Fruit fly (Drosophila melanogaster) whole organism, embryonic: ENCODE measurements around the gene aru.
A peak's percentile ranks its signal among the peaks of the same experiment; 100 is the strongest.

Source experiments
- CG11085 ChIP-seq: fragments of 200-800 bp; sonication (Bioruptor generic); IDR thresholded peaks from 2 replicates; pipeline ENCODE4 v1.3.6; 2022; ENCODE audit warnings: missing biosample characterization, missing genetic modification characterization
- dmrt99B ChIP-seq: fragments of 200-800 bp; sonication (Bioruptor generic); optimal IDR thresholded peaks from 2 replicates; lab custom pipeline; 2018; ENCODE audit warnings: missing biosample characterization, mild to moderate bottlenecking, missing genetic modification characterization, moderate library complexity
- ham ChIP-seq: fragments of 200-800 bp; sonication (Bioruptor generic); IDR thresholded peaks from 2 replicates; pipeline ENCODE4 v1.3.6; 2022; ENCODE audit warnings: missing biosample characterization, missing genetic modification characterization
- slp2 ChIP-seq: fragments of 200-800 bp; sonication (Bioruptor generic); optimal IDR thresholded peaks from 2 replicates; lab custom pipeline; 2016; ENCODE audit warnings: missing biosample characterization, missing genetic modification characterization
- vvl ChIP-seq: fragments of 200-800 bp; sonication (Bioruptor generic); IDR thresholded peaks from 2 replicates; pipeline ENCODE4 v1.3.6; 2022; ENCODE audit warnings: missing biosample characterization, missing genetic modification characterization
- wek ChIP-seq: fragments of 200-800 bp; sonication (Bioruptor generic); optimal IDR thresholded peaks from 3 replicates; lab custom pipeline; 2018; ENCODE audit warnings: missing biosample characterization, mild to moderate bottlenecking, missing genetic modification characterization, moderate library complexity

- TF ChIP-seq slp2 (GFP tag; lab: Kevin White, UChicago) (no peak), dmrt99B (tag; lab: Kevin White, UChicago) (no peak), ham (GFP tag; lab: Robert Waterston, UW) (no peak), wek (GFP tag; lab: Kevin White, UChicago) (no peak), CG11085 (GFP tag; lab: Robert Waterston, UW) (peak; percentile 75), vvl (GFP tag; lab: Robert Waterston, UW) (peak; percentile 79)
These were observed 48.7 kb downstream of the aru start, which contains the start of the genes PGAP2 and Clp for dm6 chr2L:819315-820032.
